Worm (Caenorhabditis elegans): ENCODE results near the gene sre-7.

- TF ChIP-seq him-1 (tag; optimal IDR thresholded peaks at IDR 0.05) (no peak), W03F9.2 (tag; optimal IDR thresholded peaks at IDR 0.05) (no peak), dao-5 (tag; optimal IDR thresholded peaks at IDR 0.05) (no peak)
Observed at ce11 chrV:14215106-14215505, 28.9 kb upstream of the sre-7 start, which contains the start of gene T16A9.5.

Measured in whole organism, L4/young adult.